Fruit fly (Drosophila melanogaster) whole organism, embryonic: ENCODE results near the gene MEP-1.

ENCODE experiments used
- CG10543 ChIP-seq: fragments of 200-800 bp; sonication (Bioruptor generic); optimal IDR thresholded peaks from 3 replicates; lab custom pipeline; 2017; ENCODE audit warnings: missing biosample characterization, mild to moderate bottlenecking, missing genetic modification characterization, moderate library complexity
- CG18476 ChIP-seq: fragments of 200-800 bp; sonication (Bioruptor generic); optimal IDR thresholded peaks from 2 replicates; lab custom pipeline; 2016; ENCODE audit warnings: missing biosample characterization, mild to moderate bottlenecking, missing genetic modification characterization
- Sox100B ChIP-seq: fragments of 200-800 bp; sonication (Bioruptor generic); optimal IDR thresholded peaks from 3 replicates; lab custom pipeline; 2018; ENCODE audit warnings: missing biosample characterization, mild to moderate bottlenecking, missing genetic modification characterization
- kah ChIP-seq: fragments of 200-800 bp; sonication (Bioruptor generic); optimal IDR thresholded peaks from 2 replicates; lab custom pipeline; 2018; ENCODE audit warnings: missing biosample characterization, mild to moderate bottlenecking, missing genetic modification characterization
- lov ChIP-seq, 2 experiments: fragments of 200-800 bp in 1 of 2; fragments of >200 bp in 1 of 2; sonication (Bioruptor generic) in 1 of 2; IDR thresholded peaks in 1 of 2; optimal IDR thresholded peaks in 1 of 2; 2 replicates in 1 of 2; 3 replicates in 1 of 2; pipeline versions ENCODE4 v1.3.6 to Lab custom; 2017 to 2022; ENCODE audit warnings: missing biosample characterization in 1 of 2, missing genetic modification characterization in 1 of 2
- tll ChIP-seq, 2 experiments: fragments of 200-800 bp in 1 of 2; fragments of >200 bp in 1 of 2; sonication (Bioruptor generic) in 1 of 2; optimal IDR thresholded peaks; 2 replicates each; lab custom pipeline; 2017 to 2019; ENCODE audit warnings: missing biosample characterization in 2 of 2, missing genetic modification characterization in 2 of 2, mild to moderate bottlenecking in 1 of 2, moderate library complexity in 1 of 2
- tna ChIP-seq: fragments of 200-800 bp; sonication (Bioruptor generic); IDR thresholded peaks from 2 replicates; pipeline ENCODE4 v1.3.6; 2022; ENCODE audit warnings: missing biosample characterization, missing genetic modification characterization; ENCODE audit not compliant: partially characterized antibody

DNA sequence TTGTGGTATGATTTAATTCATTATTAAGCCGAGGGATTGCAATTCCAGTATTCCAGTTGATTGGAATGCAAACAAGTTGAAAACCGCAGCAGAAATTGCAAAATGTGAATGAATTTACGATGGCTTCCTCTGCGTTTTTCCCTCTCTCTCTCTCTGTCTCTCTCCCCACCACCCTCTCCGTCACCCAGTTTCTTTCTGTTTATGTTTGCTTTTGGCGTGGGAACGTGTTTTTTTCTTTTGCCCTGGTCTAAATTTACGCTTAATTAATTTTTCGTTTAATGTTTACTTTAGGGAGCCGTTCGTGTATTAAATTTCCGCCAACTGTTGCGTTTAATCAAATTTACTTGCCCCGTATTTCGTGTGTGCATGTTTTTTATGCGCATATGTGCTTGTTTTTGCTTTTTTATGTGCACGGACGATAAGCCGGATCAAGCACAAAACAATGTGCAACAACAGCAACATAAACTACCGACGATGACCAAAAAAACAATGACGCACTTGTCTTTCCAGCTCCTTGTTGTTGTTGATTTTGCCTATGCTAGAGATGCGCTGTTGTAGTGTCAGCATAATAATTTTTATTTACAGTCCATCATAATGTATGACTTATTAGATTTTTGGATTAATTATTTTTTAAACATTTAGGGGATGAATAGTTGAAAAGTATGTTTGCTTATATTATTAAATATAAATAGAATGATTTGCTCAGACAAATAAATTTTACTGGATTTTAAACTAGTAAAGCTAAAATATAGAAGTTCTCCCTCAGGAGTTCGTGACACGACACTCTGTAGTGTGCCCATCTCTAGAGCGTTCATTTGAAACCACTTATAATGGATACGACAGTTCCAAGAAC, 41.4 kb upstream of the MEP-1 start:
- TF ChIP-seq CG10543 (GFP tag; lab: Kevin White, UChicago), result peak; percentile 65
- no peak for TF ChIP-seq tll (GFP tag; optimal IDR thresholded peaks at IDR 0.05; lab: Kevin White, UChicago)
- no peak for TF ChIP-seq kah (GFP tag; lab: Kevin White, UChicago)
- peak; percentile 86 for TF ChIP-seq Sox100B (GFP tag; lab: Kevin White, UChicago)
- peak; percentile 46; the same call in 1 of the 2 replicates for TF ChIP-seq tna (GFP tag; lab: Robert Waterston, UW)
- TF ChIP-seq lov (optimal IDR thresholded peaks at IDR 0.05; lab: Kevin White, UChicago), result no peak
- TF ChIP-seq lov (GFP tag; IDR thresholded peaks at IDR 0.05; lab: Robert Waterston, UW), result no peak
- peak; percentile 59 for TF ChIP-seq CG18476 (GFP tag; lab: Kevin White, UChicago)
